Fruit fly (Drosophila melanogaster) whole organism, embryonic: Measurements from ENCODE around the gene CG1979.

Experiments used
- Atf6 ChIP-seq: fragments of 200-800 bp; sonication (Bioruptor generic); IDR thresholded peaks from 2 replicates; pipeline ENCODE4 v1.3.6; 2022; ENCODE audit warnings: missing biosample characterization, missing genetic modification characterization
- BEAF-32 ChIP-seq: fragments of 200-800 bp; sonication (Bioruptor generic); optimal IDR thresholded peaks from 3 replicates; lab custom pipeline; 2017; ENCODE audit warnings: missing biosample characterization, missing genetic modification characterization, mild to moderate bottlenecking, moderate library complexity, missing genetic modification reagents
- Blimp-1 ChIP-seq: fragments of 200-800 bp; sonication (Bioruptor generic); optimal IDR thresholded peaks from 3 replicates; lab custom pipeline; 2018; ENCODE audit warnings: missing biosample characterization, missing genetic modification characterization, mild to moderate bottlenecking, moderate library complexity, missing genetic modification reagents
- BtbVII ChIP-seq: fragments of 200-800 bp; sonication (Bioruptor generic); optimal IDR thresholded peaks from 3 replicates; lab custom pipeline; 2017; ENCODE audit warnings: missing biosample characterization, mild to moderate bottlenecking, missing genetic modification characterization
- CG10543 ChIP-seq: fragments of 200-800 bp; sonication (Bioruptor generic); optimal IDR thresholded peaks from 3 replicates; lab custom pipeline; 2017; ENCODE audit warnings: missing biosample characterization, mild to moderate bottlenecking, missing genetic modification characterization, moderate library complexity
- CG10959 ChIP-seq: fragments of 200-800 bp; sonication (Bioruptor generic); IDR thresholded peaks from 2 replicates; pipeline ENCODE4 v1.3.6; 2022; ENCODE audit warnings: missing biosample characterization, missing genetic modification characterization
- CG11247 ChIP-seq: fragments of 200-800 bp; sonication (Bioruptor generic); IDR thresholded peaks from 2 replicates; pipeline ENCODE4 v1.3.6; 2022; ENCODE audit warnings: missing biosample characterization, missing genetic modification characterization
- CG12071 ChIP-seq: fragments of 200-800 bp; sonication (Bioruptor generic); optimal IDR thresholded peaks from 3 replicates; lab custom pipeline; 2018; ENCODE audit warnings: missing biosample characterization, mild to moderate bottlenecking, missing genetic modification characterization
- CG12104 ChIP-seq: fragments of 200-800 bp; sonication (Bioruptor generic); optimal IDR thresholded peaks from 3 replicates; lab custom pipeline; 2016; ENCODE audit warnings: missing biosample characterization, missing genetic modification characterization
- CG13287 ChIP-seq: fragments of 200-800 bp; sonication (Bioruptor generic); IDR thresholded peaks from 2 replicates; pipeline ENCODE4 v1.3.6; 2022; ENCODE audit warnings: missing biosample characterization, missing genetic modification characterization; ENCODE audit not compliant: partially characterized antibody
- CG15479 ChIP-seq: fragments of 200-800 bp; sonication (Bioruptor generic); optimal IDR thresholded peaks from 3 replicates; lab custom pipeline; 2019; ENCODE audit warnings: missing biosample characterization, mild to moderate bottlenecking, missing genetic modification characterization, moderate library complexity
- CG15514 ChIP-seq: fragments of 200-800 bp; sonication (Bioruptor generic); optimal IDR thresholded peaks from 3 replicates; lab custom pipeline; 2017; ENCODE audit warnings: missing biosample characterization, missing genetic modification characterization, mild to moderate bottlenecking, moderate library complexity, missing genetic modification reagents
- CG2120 ChIP-seq: fragments of 200-800 bp; sonication (Bioruptor generic); optimal IDR thresholded peaks from 3 replicates; lab custom pipeline; 2016; ENCODE audit warnings: missing biosample characterization, missing genetic modification characterization
- CG31365 ChIP-seq: fragments of 200-800 bp; sonication (Bioruptor generic); optimal IDR thresholded peaks from 2 replicates; lab custom pipeline; 2018; ENCODE audit warnings: missing biosample characterization, mild to moderate bottlenecking, missing genetic modification characterization
- CG31441 ChIP-seq: fragments of 200-800 bp; sonication (Bioruptor generic); IDR thresholded peaks from 2 replicates; pipeline ENCODE4 v1.3.6; 2022; ENCODE audit warnings: missing biosample characterization, missing genetic modification characterization
- CG34376 ChIP-seq: fragments of 200-800 bp; sonication (Bioruptor generic); optimal IDR thresholded peaks from 2 replicates; lab custom pipeline; 2018; ENCODE audit warnings: missing biosample characterization, mild to moderate bottlenecking, missing genetic modification characterization
- CHES-1-like ChIP-seq: fragments of 200-800 bp; sonication (Bioruptor generic); optimal IDR thresholded peaks from 2 replicates; lab custom pipeline; 2016; ENCODE audit warnings: missing biosample characterization, missing genetic modification characterization
- D ChIP-seq, 2 experiments: fragments of 200-800 bp in 1 of 2; fragments of >200 bp in 1 of 2; sonication (Bioruptor generic) in 1 of 2; optimal IDR thresholded peaks; 2 replicates in 1 of 2; 3 replicates in 1 of 2; lab custom pipeline; 2017; ENCODE audit warnings: mild to moderate bottlenecking in 1 of 2, missing biosample characterization in 1 of 2, missing genetic modification characterization in 1 of 2, missing genetic modification reagents in 1 of 2
- Dfd ChIP-seq, 2 experiments: fragments of >200 bp; optimal IDR thresholded peaks; 2 replicates each; lab custom pipeline; 2017; ENCODE audit warnings: missing biosample characterization in 2 of 2, missing genetic modification characterization in 2 of 2
- GATAe ChIP-seq: fragments of 200-800 bp; sonication (Bioruptor generic); conservative IDR thresholded peaks from 2 replicates; pipeline ENCODE4 v1.3.6; 2022; ENCODE audit warnings: missing biosample characterization, missing genetic modification characterization
- Gug ChIP-seq: fragments of 200-800 bp; sonication (Bioruptor generic); IDR thresholded peaks from 4 replicates; pipeline ENCODE4 v1.3.6; 2022; ENCODE audit warnings: missing biosample characterization, missing genetic modification characterization
- Hey ChIP-seq: fragments of 200-800 bp; sonication (Bioruptor generic); optimal IDR thresholded peaks from 3 replicates; lab custom pipeline; 2018; ENCODE audit warnings: missing biosample characterization, mild to moderate bottlenecking, missing genetic modification characterization
- Hr39 ChIP-seq: fragments of >200 bp; optimal IDR thresholded peaks from 2 replicates; lab custom pipeline; 2017
- Jarid2 ChIP-seq: fragments of 200-800 bp; sonication (Bioruptor generic); optimal IDR thresholded peaks from 3 replicates; lab custom pipeline; 2017; ENCODE audit warnings: mild to moderate bottlenecking, missing biosample characterization, missing genetic modification reagents, missing genetic modification characterization
- Lim3 ChIP-seq: fragments of 200-800 bp; sonication (Bioruptor generic); IDR thresholded peaks from 2 replicates; pipeline ENCODE4 v1.3.6; 2022; ENCODE audit warnings: missing biosample characterization, missing genetic modification characterization
- ara ChIP-seq: fragments of 200-800 bp; sonication (Bioruptor generic); IDR thresholded peaks from 2 replicates; pipeline ENCODE4 v1.3.6; 2022; ENCODE audit warnings: missing biosample characterization, missing genetic modification characterization
- bsh ChIP-seq, 2 experiments: fragments of 200-800 bp; sonication (Bioruptor generic); optimal IDR thresholded peaks; 2 replicates each; lab custom pipeline; 2017 to 2018; ENCODE audit warnings: mild to moderate bottlenecking in 2 of 2, missing biosample characterization in 2 of 2, missing genetic modification characterization in 2 of 2, moderate library complexity in 1 of 2
- cad ChIP-seq: fragments of >200 bp; optimal IDR thresholded peaks from 2 replicates; lab custom pipeline; 2017; ENCODE audit warnings: missing biosample characterization, missing genetic modification characterization
- crol ChIP-seq: fragments of 200-800 bp; sonication (Bioruptor generic); IDR thresholded peaks from 2 replicates; pipeline ENCODE4 v1.3.6; 2022; ENCODE audit warnings: missing biosample characterization, missing genetic modification characterization
- ems ChIP-seq: fragments of 200-800 bp; sonication (Bioruptor generic); optimal IDR thresholded peaks from 3 replicates; lab custom pipeline; 2016; ENCODE audit warnings: missing biosample characterization, missing genetic modification characterization
- exex ChIP-seq: fragments of 200-800 bp; sonication (Bioruptor generic); optimal IDR thresholded peaks from 4 replicates; lab custom pipeline; 2018; ENCODE audit warnings: missing biosample characterization, mild to moderate bottlenecking, missing genetic modification characterization, moderate library complexity
- grau ChIP-seq: fragments of 200-800 bp; optimal IDR thresholded peaks from 3 replicates; lab custom pipeline; 2019; ENCODE audit warnings: missing biosample characterization, mild to moderate bottlenecking, missing genetic modification characterization, moderate library complexity
- grn ChIP-seq: fragments of 200-800 bp; sonication (Bioruptor generic); optimal IDR thresholded peaks from 3 replicates; lab custom pipeline; 2017; ENCODE audit warnings: missing biosample characterization, missing genetic modification characterization
- jumu ChIP-seq: fragments of 200-800 bp; sonication (Bioruptor generic); optimal IDR thresholded peaks from 3 replicates; lab custom pipeline; 2016; ENCODE audit warnings: missing biosample characterization, missing genetic modification characterization
- mirr ChIP-seq: fragments of 200-800 bp; sonication (Bioruptor generic); optimal IDR thresholded peaks from 3 replicates; lab custom pipeline; 2018; ENCODE audit warnings: missing biosample characterization, mild to moderate bottlenecking, missing genetic modification characterization
- onecut ChIP-seq: fragments of 200-800 bp; sonication (Bioruptor generic); IDR thresholded peaks from 2 replicates; pipeline ENCODE4 v1.3.6; 2022; ENCODE audit warnings: missing biosample characterization, missing genetic modification characterization
- stc ChIP-seq: fragments of 200-800 bp; sonication (Bioruptor generic); IDR thresholded peaks from 2 replicates; pipeline ENCODE4 v1.3.6; 2022; ENCODE audit warnings: missing biosample characterization, missing genetic modification characterization
- sug ChIP-seq: fragments of 200-800 bp; optimal IDR thresholded peaks from 2 replicates; lab custom pipeline; 2019; ENCODE audit warnings: missing biosample characterization, mild to moderate bottlenecking, missing genetic modification characterization, moderate library complexity
- tio ChIP-seq: fragments of 200-800 bp; sonication (Bioruptor generic); optimal IDR thresholded peaks from 2 replicates; lab custom pipeline; 2017; ENCODE audit warnings: missing biosample characterization, missing genetic modification characterization, inconsistent platforms
- tll ChIP-seq, 2 experiments: fragments of 200-800 bp in 1 of 2; fragments of >200 bp in 1 of 2; sonication (Bioruptor generic) in 1 of 2; optimal IDR thresholded peaks; 2 replicates each; lab custom pipeline; 2017 to 2019; ENCODE audit warnings: missing biosample characterization in 2 of 2, missing genetic modification characterization in 2 of 2, mild to moderate bottlenecking in 1 of 2, moderate library complexity in 1 of 2
- unc-4 ChIP-seq: fragments of 200-800 bp; sonication (Bioruptor generic); IDR thresholded peaks from 2 replicates; pipeline ENCODE4 v1.3.6; 2022; ENCODE audit warnings: missing biosample characterization, missing genetic modification characterization; ENCODE audit not compliant: partially characterized antibody
- vnd ChIP-seq: fragments of 200-800 bp; sonication (Bioruptor generic); IDR thresholded peaks from 3 replicates; pipeline ENCODE4 v1.3.6; 2022; ENCODE audit warnings: missing biosample characterization, missing genetic modification characterization; ENCODE audit not compliant: partially characterized antibody
- zen ChIP-seq: fragments of 200-800 bp; sonication (Bioruptor generic); optimal IDR thresholded peaks from 3 replicates; lab custom pipeline; 2018; ENCODE audit warnings: missing biosample characterization, mild to moderate bottlenecking, missing genetic modification characterization, moderate library complexity
- zfh2 ChIP-seq: fragments of 200-800 bp; sonication (Bioruptor generic); optimal IDR thresholded peaks from 2 replicates; lab custom pipeline; 2016; ENCODE audit warnings: missing biosample characterization, missing genetic modification characterization

CG1979 gene

DNA sequence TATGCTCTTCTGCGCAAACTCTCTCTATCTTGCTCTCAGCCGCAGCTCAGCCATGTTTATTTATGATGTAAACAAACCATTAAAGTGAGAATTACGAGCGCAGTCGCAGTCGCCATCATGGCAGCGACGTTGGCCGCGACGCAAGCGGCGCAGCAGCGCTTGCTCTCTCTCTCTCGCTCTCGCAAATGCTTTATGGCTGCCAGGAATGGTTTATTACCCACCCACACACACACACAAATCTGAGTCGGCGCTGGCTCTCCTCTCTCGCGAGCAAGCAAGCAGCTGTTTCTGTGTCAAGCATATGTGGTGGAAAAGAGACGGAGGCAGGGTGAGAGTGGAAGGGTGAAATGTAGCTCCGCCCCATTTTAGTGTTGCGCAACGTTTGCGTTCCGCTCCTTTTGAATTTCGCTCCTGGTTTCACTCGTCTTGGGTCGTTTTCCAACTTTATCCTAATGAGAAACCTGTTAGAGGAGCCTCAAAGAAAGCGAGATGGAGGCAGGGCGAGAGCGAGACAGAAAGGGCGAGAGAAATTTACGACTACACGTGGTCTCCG, 17.1 kb upstream of the CG1979 start (continued):
- TF ChIP-seq vnd (GFP tag; lab: Robert Waterston, UW) (no peak), CG12071 (peak; percentile 3), CG13287 (GFP tag; lab: Robert Waterston, UW) (peak; percentile 50; the same call in 1 of the 2 replicates), CG11247 (GFP tag; lab: Robert Waterston, UW) (0 out of 2 replicates have a peak, but pooled peaks have one; percentile 30)

DNA sequence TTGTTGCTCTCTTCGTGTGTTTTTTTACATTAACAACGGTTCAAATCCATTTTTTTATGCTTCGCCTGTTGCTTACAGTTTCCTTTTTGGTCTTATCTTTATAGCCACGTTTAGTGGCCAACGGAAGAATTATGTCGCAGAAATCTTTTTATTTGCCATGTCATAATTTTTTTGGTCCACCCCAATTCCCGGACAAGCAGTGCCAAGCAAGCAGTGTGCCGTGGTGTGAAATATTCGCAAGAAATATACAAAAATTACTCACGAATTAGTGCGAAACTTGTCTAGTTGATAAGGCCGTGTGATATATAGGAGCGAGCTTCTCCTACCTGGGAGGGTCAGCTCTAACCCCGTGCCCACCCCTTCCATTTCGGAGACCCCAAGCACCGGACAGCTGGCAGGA, 13.5 kb upstream of the CG1979 start:
- TF ChIP-seq Hr39 (lab: Kevin White, UChicago) (no peak), CG15479 (no peak), Dfd (GFP tag; optimal IDR thresholded peaks at IDR 0.05; lab: Kevin White, UChicago) (peak in 1 of 2 experiments; percentile 42), CG10543 (GFP tag; lab: Kevin White, UChicago) (no peak), CG31365 (tag; lab: Kevin White, UChicago) (peak; percentile 60), jumu (GFP tag; lab: Kevin White, UChicago) (no peak), Gug (GFP tag; lab: Robert Waterston, UW) (no peak), Lim3 (GFP tag; lab: Robert Waterston, UW) (no peak)

DNA sequence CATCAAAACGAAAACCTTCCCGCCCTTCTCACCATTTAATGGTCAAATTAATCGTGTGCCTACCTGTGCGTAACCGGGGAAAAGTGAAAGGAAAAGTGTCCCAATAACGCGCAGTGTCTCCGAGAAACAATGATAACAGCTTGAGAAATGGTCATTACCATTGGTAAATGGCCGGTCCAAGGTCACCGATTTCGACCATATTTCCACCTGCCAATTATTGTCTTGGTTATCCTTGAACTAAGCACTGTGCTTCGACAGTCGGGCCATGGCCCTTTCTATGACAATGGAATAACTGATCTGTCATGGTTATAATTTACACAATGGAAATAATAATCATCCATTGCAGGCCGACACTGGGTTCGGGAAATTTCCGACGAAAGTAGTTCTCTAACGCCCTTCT, 10.4 kb upstream of the CG1979 start:
- peak; percentile 65 for TF ChIP-seq cad (GFP tag; lab: Kevin White, UChicago)
- peak; percentile 44 for TF ChIP-seq Blimp-1 (GFP tag; lab: Kevin White, UChicago)
- no peak for TF ChIP-seq onecut (GFP tag; lab: Robert Waterston, UW)
- no peak for TF ChIP-seq CG10543 (GFP tag; lab: Kevin White, UChicago)
- no peak for TF ChIP-seq unc-4
- TF ChIP-seq zen (tag; lab: Kevin White, UChicago) = peak; percentile 61
- TF ChIP-seq tll (GFP tag; optimal IDR thresholded peaks at IDR 0.05; lab: Kevin White, UChicago) = peak in 1 of 2 experiments; percentile 8
- TF ChIP-seq ems (GFP tag; lab: Kevin White, UChicago) = no peak
- TF ChIP-seq D (optimal IDR thresholded peaks at IDR 0.05; lab: Kevin White, UChicago) = peak; percentile 81
- TF ChIP-seq D (GFP tag; optimal IDR thresholded peaks at IDR 0.05; lab: Kevin White, UChicago) = no peak
- TF ChIP-seq BEAF-32 (GFP tag; lab: Kevin White, UChicago) = no peak
- no peak for TF ChIP-seq CG12071
- no peak for TF ChIP-seq stc (GFP tag; lab: Robert Waterston, UW)

DNA sequence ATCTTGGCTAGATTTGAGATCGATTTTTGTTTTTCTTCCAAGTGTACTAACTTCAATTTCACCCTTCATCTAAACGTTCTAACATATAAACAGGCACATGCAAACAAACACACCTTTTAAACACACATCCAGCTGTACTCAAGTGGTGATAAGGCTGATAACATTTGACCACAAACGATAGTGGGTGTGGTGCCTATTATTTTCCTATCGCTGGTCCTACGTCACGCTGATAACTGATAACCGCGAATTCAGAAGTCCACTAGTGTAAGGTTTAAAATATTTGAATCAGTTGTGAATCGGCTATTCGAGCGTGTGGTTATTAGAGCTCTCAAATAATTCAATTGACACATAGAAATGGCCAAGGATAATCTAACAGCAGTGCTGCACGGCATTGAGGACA, 2.1 kb upstream of the CG1979 start, which contains the start of gene Sodh1:
Sodh1 (plus strand) TSS at position 94 of the 400 bp plus-strand sequence.
- TF ChIP-seq ara (GFP tag; lab: Robert Waterston, UW) = no peak
- peak; percentile 64 for TF ChIP-seq CG34376 (GFP tag; lab: Kevin White, UChicago)
- no peak for TF ChIP-seq tio (GFP tag; lab: Kevin White, UChicago)
- TF ChIP-seq mirr = peak; percentile 73
- no peak for TF ChIP-seq CG12071
- TF ChIP-seq CG31441 = no peak
- TF ChIP-seq Hey (tag; lab: Kevin White, UChicago) = peak; percentile 62
- TF ChIP-seq GATAe (GFP tag; lab: Robert Waterston, UW) = peak; percentile 79
- TF ChIP-seq CG2120 (GFP tag; lab: Kevin White, UChicago) = peak; percentile 4
- peak; percentile 25 for TF ChIP-seq Jarid2 (GFP tag; lab: Kevin White, UChicago)
- no peak for TF ChIP-seq zfh2 (GFP tag; lab: Kevin White, UChicago)
- peak; percentile 63 for TF ChIP-seq exex
- TF ChIP-seq grau (tag; lab: Kevin White, UChicago) = no peak
- peak; percentile 79 for TF ChIP-seq sug
- no peak for TF ChIP-seq crol (GFP tag; lab: Robert Waterston, UW)
- TF ChIP-seq Atf6 (GFP tag; lab: Robert Waterston, UW) = no peak
- TF ChIP-seq Blimp-1 (GFP tag; lab: Kevin White, UChicago) = no peak
- no peak for TF ChIP-seq CHES-1-like (GFP tag; lab: Kevin White, UChicago)
- no peak for TF ChIP-seq bsh (GFP tag; optimal IDR thresholded peaks at IDR 0.05; lab: Kevin White, UChicago)
- TF ChIP-seq CG15479 = peak; percentile 33
- TF ChIP-seq CG12104 (GFP tag; lab: Kevin White, UChicago) = no peak
- peak; percentile 3 for TF ChIP-seq CG15514 (GFP tag; lab: Kevin White, UChicago)
- TF ChIP-seq CG10959 = no peak
- TF ChIP-seq grn (GFP tag; lab: Kevin White, UChicago) = peak; percentile 68
- TF ChIP-seq BtbVII (GFP tag; lab: Kevin White, UChicago) = peak; percentile 8
